Fruit fly (Drosophila melanogaster): ENCODE data around the gene CG8891.
A peak's percentile ranks its signal among the peaks of the same experiment; 100 is the strongest.

Gene CG8891

dm6 chr2L:5009306-5010030 is 30.3 kb upstream of the CG8891 start, which contains the start of gene Rtnl1:
Rtnl1 (minus strand) TSS chr2L:5009720.
- TF ChIP-seq CG8301 (tag; optimal IDR thresholded peaks at IDR 0.05) (no peak), EcR (GFP tag; optimal IDR thresholded peaks at IDR 0.05) (peak; percentile 44), CG12605 (GFP tag; IDR thresholded peaks at IDR 0.05) (0 out of 2 replicates have a peak, but pooled peaks have one; percentile 12), Ets98B (GFP tag; IDR thresholded peaks at IDR 0.05) (no peak), CG17806 (tag; optimal IDR thresholded peaks at IDR 0.05) (peak; percentile 11), CG4496 (GFP tag; IDR thresholded peaks at IDR 0.05) (peak; percentile 34; the same call in 1 of the 3 replicates), CG10348 (GFP tag; IDR thresholded peaks at IDR 0.05) (no peak), CG14655 (GFP tag; optimal IDR thresholded peaks at IDR 0.05) (no peak), CG15710 (tag; optimal IDR thresholded peaks at IDR 0.05) (no peak)

dm6 chr2L:5007256-5007655 is 28.1 kb upstream of the CG8891 start:
- peak; percentile 19 for TF ChIP-seq EcR (GFP tag; optimal IDR thresholded peaks at IDR 0.05)
- peak; percentile 0 for TF ChIP-seq CG8159 (tag; optimal IDR thresholded peaks at IDR 0.05)
- peak; percentile 25; the same call in 1 of the 2 replicates for TF ChIP-seq Ets98B (GFP tag; IDR thresholded peaks at IDR 0.05)
- no peak for TF ChIP-seq CG13204 (GFP tag; optimal IDR thresholded peaks at IDR 0.05)

dm6 chr2L:5006323-5006722 is 27.1 kb upstream of the CG8891 start:
- TF ChIP-seq CG4496 (GFP tag; IDR thresholded peaks at IDR 0.05) (no peak), EcR (GFP tag; optimal IDR thresholded peaks at IDR 0.05) (peak; percentile 47)

- TF ChIP-seq CG15710 (tag; optimal IDR thresholded peaks at IDR 0.05) (no peak), gl (tag; optimal IDR thresholded peaks at IDR 0.05) (no peak), EcR (GFP tag; optimal IDR thresholded peaks at IDR 0.05) (no peak), Pif1A (GFP tag; optimal IDR thresholded peaks at IDR 0.05) (no peak)
Observed at dm6 chr2L:5005464-5005764, 26.2 kb upstream of the CG8891 start.

dm6 chr2L:5004677-5005463 is 25.7 kb upstream of the CG8891 start:
- peak; percentile 83 for TF ChIP-seq CG14655 (GFP tag; optimal IDR thresholded peaks at IDR 0.05)
- TF ChIP-seq CG8159 (tag; optimal IDR thresholded peaks at IDR 0.05): peak; percentile 90
- peak; percentile 89 for TF ChIP-seq CG17806 (tag; optimal IDR thresholded peaks at IDR 0.05)
- peak; percentile 91 for TF ChIP-seq CG12605 (GFP tag; IDR thresholded peaks at IDR 0.05)
- peak; percentile 61; the same call in 1 of the 2 replicates for TF ChIP-seq rn (GFP tag; IDR thresholded peaks at IDR 0.05)
- peak; percentile 73 for TF ChIP-seq gl (tag; optimal IDR thresholded peaks at IDR 0.05)
- TF ChIP-seq fd96Ca (GFP tag; IDR thresholded peaks at IDR 0.05): peak; percentile 90
- peak; percentile 90 for TF ChIP-seq Pif1A (GFP tag; optimal IDR thresholded peaks at IDR 0.05)
- TF ChIP-seq EcR (GFP tag; optimal IDR thresholded peaks at IDR 0.05): peak; percentile 38
- TF ChIP-seq Ets98B (GFP tag; IDR thresholded peaks at IDR 0.05): peak; percentile 88
- peak; percentile 89 for TF ChIP-seq CG32121 (GFP tag; IDR thresholded peaks at IDR 0.05)
- TF ChIP-seq CG8301 (tag; optimal IDR thresholded peaks at IDR 0.05): peak; percentile 81
- TF ChIP-seq Pif1B (GFP tag; optimal IDR thresholded peaks at IDR 0.05): peak; percentile 86
- peak; percentile 94 for TF ChIP-seq CG4496 (GFP tag; IDR thresholded peaks at IDR 0.05)
- TF ChIP-seq CG10348 (GFP tag; IDR thresholded peaks at IDR 0.05): peak; percentile 76
- peak; percentile 69 for TF ChIP-seq CG13204 (GFP tag; optimal IDR thresholded peaks at IDR 0.05)
- TF ChIP-seq Snoo (tag; optimal IDR thresholded peaks at IDR 0.05): peak; percentile 70
- TF ChIP-seq CG9948 (tag; optimal IDR thresholded peaks at IDR 0.05): peak; percentile 89
- TF ChIP-seq D1 (tag; optimal IDR thresholded peaks at IDR 0.05): peak; percentile 41
- peak; percentile 90 for TF ChIP-seq CG15710 (tag; optimal IDR thresholded peaks at IDR 0.05)
- TF ChIP-seq CG34367 (tag; optimal IDR thresholded peaks at IDR 0.05): peak; percentile 88

dm6 chr2L:5003670-5004453 is 24.7 kb upstream of the CG8891 start:
- TF ChIP-seq CG10348 (GFP tag; IDR thresholded peaks at IDR 0.05) (no peak), CG32121 (GFP tag; IDR thresholded peaks at IDR 0.05) (no peak), CG13204 (GFP tag; optimal IDR thresholded peaks at IDR 0.05) (no peak), CG34367 (tag; optimal IDR thresholded peaks at IDR 0.05) (no peak), CG8159 (tag; optimal IDR thresholded peaks at IDR 0.05) (no peak), CG9948 (tag; optimal IDR thresholded peaks at IDR 0.05) (no peak), CG14655 (GFP tag; optimal IDR thresholded peaks at IDR 0.05) (no peak), Pif1B (GFP tag; optimal IDR thresholded peaks at IDR 0.05) (no peak), CG8301 (tag; optimal IDR thresholded peaks at IDR 0.05) (no peak), gl (tag; optimal IDR thresholded peaks at IDR 0.05) (no peak), fd96Ca (GFP tag; IDR thresholded peaks at IDR 0.05) (no peak), EcR (GFP tag; optimal IDR thresholded peaks at IDR 0.05) (no peak), rn (GFP tag; IDR thresholded peaks at IDR 0.05) (no peak), Snoo (tag; optimal IDR thresholded peaks at IDR 0.05) (no peak), CG4496 (GFP tag; IDR thresholded peaks at IDR 0.05) (no peak)
